Fruit fly (Drosophila melanogaster): ENCODE measurements around the gene Alp9.

DNA sequence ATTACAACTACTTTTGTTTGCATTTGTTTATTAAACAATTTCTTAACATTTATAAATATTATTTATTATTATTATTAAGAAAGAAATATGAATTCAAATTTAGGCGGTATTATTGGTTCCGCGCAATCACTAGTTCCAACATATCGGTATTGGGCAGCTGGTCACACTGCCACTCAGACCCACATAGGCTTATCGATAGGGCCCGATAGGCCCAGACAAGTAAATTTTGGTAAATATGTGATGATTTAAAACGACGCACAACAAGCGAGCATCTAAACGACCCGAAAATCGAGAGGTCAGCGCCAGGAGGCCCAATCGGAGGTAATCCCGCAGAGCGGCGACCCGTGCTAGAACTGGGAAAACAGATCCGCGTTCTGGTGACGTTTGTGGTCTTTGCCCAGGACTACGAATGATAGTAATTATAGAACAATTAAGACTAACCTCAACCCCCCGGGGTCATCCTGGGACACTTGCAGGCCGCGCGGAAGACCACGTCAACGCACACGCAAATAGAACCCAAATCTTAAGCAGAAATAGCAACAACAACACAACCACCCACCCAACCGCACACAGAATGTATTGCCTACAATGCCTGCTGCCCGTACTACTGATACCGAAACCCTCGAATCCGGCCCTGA, 30.2 kb upstream of the Alp9 start, which contains the start of gene bc10:
- no peak for TF ChIP-seq CG16779 (tag; optimal IDR thresholded peaks at IDR 0.05)
- TF ChIP-seq fd85E (GFP tag; optimal IDR thresholded peaks at IDR 0.05): no peak
- TF ChIP-seq CG31627 (GFP tag; optimal IDR thresholded peaks at IDR 0.05): no peak
- TF ChIP-seq Smox (GFP tag; optimal IDR thresholded peaks at IDR 0.05): no peak
- no peak for TF ChIP-seq CG8119 (GFP tag; IDR thresholded peaks at IDR 0.05)
- TF ChIP-seq CG6808 (GFP tag; optimal IDR thresholded peaks at IDR 0.05): no peak
